Fruit fly (Drosophila melanogaster) whole organism, prepupa: ENCODE results near the gene Sry-alpha.
A peak's percentile ranks its signal among the peaks of the same experiment; 100 is the strongest.

Experiments
- Blimp-1 ChIP-seq: fragments of 200-800 bp; sonication (Bioruptor generic); optimal IDR thresholded peaks from 3 replicates; lab custom pipeline; 2017; ENCODE audit warnings: missing biosample characterization, missing genetic modification characterization, mild to moderate bottlenecking, moderate library complexity, missing genetic modification reagents
- CG11294 ChIP-seq: fragments of 200-800 bp; sonication (Bioruptor generic); IDR thresholded peaks from 2 replicates; pipeline ENCODE4 v1.3.6; 2022; ENCODE audit warnings: missing biosample characterization, missing genetic modification characterization
- CG11902 ChIP-seq: fragments of 200-800 bp; sonication (Bioruptor generic); optimal IDR thresholded peaks from 3 replicates; lab custom pipeline; 2016; ENCODE audit warnings: missing biosample characterization, missing genetic modification characterization
- CG15336 ChIP-seq: fragments of 200-800 bp; sonication (Bioruptor generic); IDR thresholded peaks from 2 replicates; pipeline ENCODE4 v1.3.6; 2022; ENCODE audit warnings: missing biosample characterization, missing genetic modification characterization
- CG1621 ChIP-seq: fragments of 200-800 bp; sonication (Bioruptor generic); optimal IDR thresholded peaks from 3 replicates; lab custom pipeline; 2018; ENCODE audit warnings: missing biosample characterization, mild to moderate bottlenecking, missing genetic modification characterization
- CG16779 ChIP-seq: fragments of 200-800 bp; sonication (Bioruptor generic); optimal IDR thresholded peaks from 3 replicates; lab custom pipeline; 2017; ENCODE audit warnings: missing biosample characterization, mild to moderate bottlenecking, missing genetic modification characterization
- CG3032 ChIP-seq: fragments of 200-800 bp; optimal IDR thresholded peaks from 2 replicates; lab custom pipeline; 2019; ENCODE audit warnings: missing biosample characterization, mild to moderate bottlenecking, missing genetic modification characterization, moderate library complexity
- CG32006 ChIP-seq: fragments of 200-800 bp; sonication (Bioruptor generic); optimal IDR thresholded peaks from 3 replicates; lab custom pipeline; 2017; ENCODE audit warnings: missing biosample characterization, mild to moderate bottlenecking, missing genetic modification characterization
- CG34406 ChIP-seq: fragments of 200-800 bp; sonication (Bioruptor generic); optimal IDR thresholded peaks from 3 replicates; lab custom pipeline; 2016; ENCODE audit warnings: missing biosample characterization, missing genetic modification characterization
- CG3919 ChIP-seq: fragments of 200-800 bp; sonication (Bioruptor generic); optimal IDR thresholded peaks from 3 replicates; lab custom pipeline; 2016; ENCODE audit warnings: missing biosample characterization, missing genetic modification characterization
- CG4318 ChIP-seq: fragments of 200-800 bp; sonication (Bioruptor generic); optimal IDR thresholded peaks from 3 replicates; lab custom pipeline; 2017; ENCODE audit warnings: missing biosample characterization, mild to moderate bottlenecking, missing genetic modification characterization
- CG6163 ChIP-seq: fragments of 200-800 bp; sonication (Bioruptor generic); IDR thresholded peaks from 3 replicates; pipeline ENCODE4 v1.3.6; 2022; ENCODE audit warnings: missing biosample characterization, missing genetic modification characterization
- CG6276 ChIP-seq: fragments of 200-800 bp; sonication (Bioruptor generic); optimal IDR thresholded peaks from 2 replicates; lab custom pipeline; 2017; ENCODE audit warnings: missing biosample characterization, mild to moderate bottlenecking, missing genetic modification characterization
- CG6792 ChIP-seq: fragments of 200-800 bp; sonication (Bioruptor generic); optimal IDR thresholded peaks from 3 replicates; lab custom pipeline; 2016; ENCODE audit warnings: missing biosample characterization, missing genetic modification characterization
- CG6808 ChIP-seq: fragments of 200-800 bp; sonication (Bioruptor generic); optimal IDR thresholded peaks from 3 replicates; lab custom pipeline; 2017; ENCODE audit warnings: missing biosample characterization, missing genetic modification characterization, mild to moderate bottlenecking, moderate library complexity, missing genetic modification reagents
- CG6854 ChIP-seq: fragments of 200-800 bp; sonication (Bioruptor generic); optimal IDR thresholded peaks from 2 replicates; lab custom pipeline; 2017; ENCODE audit warnings: missing biosample characterization, mild to moderate bottlenecking, missing genetic modification characterization
- CG7368 ChIP-seq: fragments of 200-800 bp; sonication (Bioruptor generic); optimal IDR thresholded peaks from 3 replicates; lab custom pipeline; 2016; ENCODE audit warnings: missing biosample characterization, missing genetic modification characterization
- CG8119 ChIP-seq: fragments of 200-800 bp; sonication (Bioruptor generic); IDR thresholded peaks from 3 replicates; pipeline ENCODE4 v1.3.6; 2022; ENCODE audit warnings: missing biosample characterization, missing genetic modification characterization
- CG8632 ChIP-seq: fragments of 200-800 bp; sonication (Bioruptor generic); optimal IDR thresholded peaks from 3 replicates; lab custom pipeline; 2016; ENCODE audit warnings: missing biosample characterization, missing genetic modification characterization
- CG9139 ChIP-seq: fragments of 200-800 bp; sonication (Bioruptor generic); optimal IDR thresholded peaks from 3 replicates; lab custom pipeline; 2017; ENCODE audit warnings: missing biosample characterization, mild to moderate bottlenecking, missing genetic modification characterization
- Eip75B ChIP-seq: fragments of 200-800 bp; sonication (Bioruptor generic); optimal IDR thresholded peaks from 3 replicates; lab custom pipeline; 2016; ENCODE audit warnings: missing biosample characterization, missing genetic modification characterization
- Eip78C ChIP-seq: fragments of 200-800 bp; sonication (Bioruptor generic); peaks from one replicate; lab custom pipeline; 2016; ENCODE audit warnings: missing biosample characterization, missing genetic modification characterization
- Eip93F ChIP-seq: fragments of 200-800 bp; sonication (Bioruptor generic); optimal IDR thresholded peaks from 2 replicates; lab custom pipeline; 2016; ENCODE audit warnings: missing biosample characterization, mild to moderate bottlenecking, missing genetic modification characterization
- Ets96B ChIP-seq: fragments of 200-800 bp; optimal IDR thresholded peaks from 2 replicates; lab custom pipeline; 2019; ENCODE audit warnings: missing biosample characterization, mild to moderate bottlenecking, missing genetic modification characterization, moderate library complexity
- Gug ChIP-seq: fragments of 200-800 bp; sonication (Bioruptor generic); IDR thresholded peaks from 2 replicates; pipeline ENCODE4 v1.3.6; 2022; ENCODE audit warnings: missing biosample characterization, missing genetic modification characterization
- Hr38 ChIP-seq: sonication (Bioruptor generic); optimal IDR thresholded peaks from 2 replicates; lab custom pipeline; 2016; ENCODE audit warnings: missing biosample characterization, missing genetic modification characterization
- Hr4 ChIP-seq: fragments of 200-800 bp; sonication (Bioruptor generic); optimal IDR thresholded peaks from 3 replicates; lab custom pipeline; 2016; ENCODE audit warnings: missing biosample characterization, missing genetic modification characterization
- Met ChIP-seq: fragments of 200-800 bp; sonication (Bioruptor generic); optimal IDR thresholded peaks from 3 replicates; lab custom pipeline; 2016; ENCODE audit warnings: missing biosample characterization, missing genetic modification characterization
- Smox ChIP-seq: fragments of 200-800 bp; sonication (Bioruptor generic); optimal IDR thresholded peaks from 3 replicates; lab custom pipeline; 2016; ENCODE audit warnings: missing biosample characterization, missing genetic modification characterization
- Sox14 ChIP-seq: fragments of 200-800 bp; sonication (Bioruptor generic); optimal IDR thresholded peaks from 3 replicates; lab custom pipeline; 2016; ENCODE audit warnings: missing biosample characterization, missing genetic modification characterization
- Sox15 ChIP-seq: fragments of 200-800 bp; sonication (Bioruptor generic); optimal IDR thresholded peaks from 3 replicates; lab custom pipeline; 2016; ENCODE audit warnings: missing biosample characterization, missing genetic modification characterization
- achi ChIP-seq: fragments of 200-800 bp; sonication (Bioruptor generic); optimal IDR thresholded peaks from 3 replicates; lab custom pipeline; 2016; ENCODE audit warnings: missing biosample characterization, missing genetic modification characterization
- cyc ChIP-seq: fragments of 200-800 bp; sonication (Bioruptor generic); optimal IDR thresholded peaks from 3 replicates; lab custom pipeline; 2016; ENCODE audit warnings: missing biosample characterization, missing genetic modification characterization
- dsx ChIP-seq: fragments of 200-800 bp; optimal IDR thresholded peaks from 3 replicates; lab custom pipeline; 2019; ENCODE audit warnings: missing biosample characterization, mild to moderate bottlenecking, missing genetic modification characterization, moderate library complexity; ENCODE audit not compliant: poor library complexity, severe bottlenecking
- eg ChIP-seq: fragments of 200-800 bp; sonication (Bioruptor generic); IDR thresholded peaks from 3 replicates; pipeline ENCODE4 v1.3.6; 2022; ENCODE audit warnings: missing biosample characterization, missing genetic modification characterization
- esn ChIP-seq: fragments of 200-800 bp; sonication (Bioruptor generic); optimal IDR thresholded peaks from 2 replicates; lab custom pipeline; 2016; ENCODE audit warnings: missing biosample characterization, mild to moderate bottlenecking, missing genetic modification characterization, moderate library complexity
- fd59A ChIP-seq: fragments of 200-800 bp; sonication (Bioruptor generic); optimal IDR thresholded peaks from 2 replicates; lab custom pipeline; 2017; ENCODE audit warnings: missing biosample characterization, mild to moderate bottlenecking, missing genetic modification characterization, missing genetic modification reagents
- fd85E ChIP-seq: fragments of 200-800 bp; sonication (Bioruptor generic); optimal IDR thresholded peaks from 3 replicates; lab custom pipeline; 2016; ENCODE audit warnings: missing biosample characterization, missing genetic modification characterization
- fkh ChIP-seq: fragments of 200-800 bp; sonication (Bioruptor generic); optimal IDR thresholded peaks from 3 replicates; lab custom pipeline; 2017; ENCODE audit warnings: missing biosample characterization, mild to moderate bottlenecking, missing genetic modification characterization, moderate library complexity
- lz ChIP-seq: fragments of 200-800 bp; sonication (Bioruptor generic); optimal IDR thresholded peaks from 3 replicates; lab custom pipeline; 2016; ENCODE audit warnings: missing biosample characterization, missing genetic modification characterization
- net ChIP-seq: fragments of 200-800 bp; sonication (Bioruptor generic); optimal IDR thresholded peaks from 3 replicates; lab custom pipeline; 2016; ENCODE audit warnings: missing biosample characterization, missing genetic modification characterization
- pdm3 ChIP-seq: fragments of 200-800 bp; sonication (Bioruptor generic); optimal IDR thresholded peaks from 3 replicates; lab custom pipeline; 2016; ENCODE audit warnings: missing biosample characterization, missing genetic modification characterization
- salr ChIP-seq, 2 experiments: fragments of 200-800 bp; sonication (Bioruptor generic); optimal IDR thresholded peaks; 3 replicates each; lab custom pipeline; 2016 to 2018; ENCODE audit warnings: missing biosample characterization in 2 of 2, missing genetic modification characterization in 2 of 2, mild to moderate bottlenecking in 1 of 2
- spab ChIP-seq: fragments of 200-800 bp; sonication (Bioruptor generic); optimal IDR thresholded peaks from 2 replicates; lab custom pipeline; 2017; ENCODE audit warnings: missing biosample characterization, mild to moderate bottlenecking, missing genetic modification characterization, missing genetic modification reagents
- ss ChIP-seq, 2 experiments: fragments of 200-800 bp; sonication (Bioruptor generic); optimal IDR thresholded peaks; 2 replicates in 1 of 2; 3 replicates in 1 of 2; lab custom pipeline; 2017 to 2018; ENCODE audit warnings: mild to moderate bottlenecking in 2 of 2, missing biosample characterization in 2 of 2, missing genetic modification characterization in 2 of 2, moderate library complexity in 1 of 2
- svp ChIP-seq: fragments of 200-800 bp; sonication (Bioruptor generic); peaks from one replicate; lab custom pipeline; 2016; ENCODE audit warnings: missing biosample characterization, missing genetic modification characterization
- topi ChIP-seq: fragments of 200-800 bp; sonication (Bioruptor generic); optimal IDR thresholded peaks from 3 replicates; lab custom pipeline; 2016; ENCODE audit warnings: missing biosample characterization, missing genetic modification characterization
- vri ChIP-seq: fragments of 200-800 bp; sonication (Bioruptor generic); optimal IDR thresholded peaks from 3 replicates; lab custom pipeline; 2016; ENCODE audit warnings: missing biosample characterization, mild to moderate bottlenecking, missing genetic modification characterization

The Sry-alpha gene

DNA sequence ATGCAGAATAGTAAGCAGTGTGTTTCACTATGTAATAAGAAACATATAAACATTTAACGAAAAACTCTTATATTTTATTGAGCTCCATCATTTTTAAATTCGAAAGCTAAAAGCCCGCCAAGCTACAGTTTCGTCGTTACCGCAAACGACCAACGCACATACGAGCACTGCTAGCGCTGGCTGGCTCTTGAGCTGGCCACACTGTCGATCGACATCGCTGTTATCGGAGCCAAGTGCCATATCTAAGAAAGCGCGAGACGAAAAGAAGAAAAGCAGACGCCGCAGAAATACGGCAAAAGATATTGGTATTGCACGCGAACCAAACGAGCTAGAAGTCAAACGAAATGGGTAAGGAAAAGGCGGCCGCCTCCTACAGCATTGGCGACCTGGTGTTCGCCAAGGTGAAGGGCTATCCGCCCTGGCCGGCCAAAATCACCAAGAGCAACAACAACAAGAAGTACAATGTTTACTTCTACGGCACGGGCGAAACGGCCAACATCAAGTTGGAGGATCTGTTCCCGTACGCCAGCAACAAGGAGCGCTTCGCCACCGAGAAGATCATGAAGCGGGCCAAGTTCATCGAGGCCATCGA, 13.0 kb downstream of the Sry-alpha start, which contains the start of gene Jasper:
Gene Jasper, plus strand, starts transcription at position 60 of the 592 bp plus-strand sequence.
- TF ChIP-seq CG3032 (tag; lab: Kevin White, UChicago): peak; percentile 14
- no peak for TF ChIP-seq fd59A (GFP tag; lab: Kevin White, UChicago)
- peak; percentile 29 for TF ChIP-seq Sox14
- peak; percentile 15; the same call in 1 of the 2 replicates for TF ChIP-seq CG15336
- peak; percentile 7 for TF ChIP-seq fkh (GFP tag; lab: Kevin White, UChicago)
- peak; percentile 28 for TF ChIP-seq dsx
- TF ChIP-seq CG6854: peak; percentile 5
- TF ChIP-seq spab: no peak
- TF ChIP-seq CG6808 (GFP tag; lab: Kevin White, UChicago): no peak
- TF ChIP-seq CG1621 (tag; lab: Kevin White, UChicago): peak; percentile 33

DNA sequence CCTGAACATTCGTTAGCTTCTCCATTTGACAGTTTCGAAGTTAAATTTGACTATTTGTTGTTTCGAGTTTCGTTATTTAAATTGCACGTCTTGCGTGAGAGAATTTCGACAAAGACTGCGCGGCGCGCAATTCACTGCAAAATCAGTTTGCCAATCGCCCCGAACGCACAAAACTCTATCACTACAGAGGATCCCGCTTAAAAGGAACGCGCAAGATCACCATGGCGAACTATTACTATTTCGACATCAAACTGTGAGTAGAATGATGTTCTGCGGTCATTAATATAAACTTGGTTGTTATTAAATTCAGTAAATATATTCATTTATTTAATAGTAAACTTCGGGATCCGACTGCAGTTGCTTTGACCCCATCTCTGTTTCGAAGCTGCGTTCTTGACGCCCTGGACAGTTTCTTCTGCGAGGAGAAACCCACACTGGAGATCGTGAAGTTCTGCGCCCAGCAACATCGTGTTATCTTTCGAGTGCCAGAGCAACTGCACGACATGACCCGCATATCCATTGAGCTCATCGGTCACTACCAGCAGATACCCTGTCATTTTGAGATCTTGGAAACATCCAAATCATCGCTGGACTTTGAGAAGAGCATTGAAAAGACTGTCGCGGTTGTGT, 16.5 kb downstream of the Sry-alpha start, which contains the start of the genes Rpp14b and spn-A:
Gene Rpp14b, plus strand, starts transcription at position 43 of the 630 bp plus-strand sequence.
Gene spn-A, minus strand, starts transcription at position 123 of the 630 bp plus-strand sequence.
- TF ChIP-seq salr (GFP tag; optimal IDR thresholded peaks at IDR 0.05; lab: Kevin White, UChicago) (no peak), Hr38 (GFP tag; lab: Kevin White, UChicago) (no peak), Gug (GFP tag; lab: Robert Waterston, UW) (no peak), lz (GFP tag; lab: Kevin White, UChicago) (peak; percentile 56), Ets96B (no peak), CG8632 (GFP tag; lab: Kevin White, UChicago) (no peak), fd85E (no peak), Eip93F (GFP tag; lab: Kevin White, UChicago) (peak; percentile 32), pdm3 (peak; percentile 49), CG11294 (GFP tag; lab: Robert Waterston, UW) (no peak), Hr4 (GFP tag; lab: Kevin White, UChicago) (peak; percentile 57), CG4318 (GFP tag; lab: Kevin White, UChicago) (no peak), vri (no peak), svp (peak; percentile 77), CG6808 (GFP tag; lab: Kevin White, UChicago) (no peak), net (GFP tag; lab: Kevin White, UChicago) (peak; percentile 3), CG32006 (GFP tag; lab: Kevin White, UChicago) (peak; percentile 44), fkh (GFP tag; lab: Kevin White, UChicago) (no peak), spab (no peak), esn (peak; percentile 39), Smox (GFP tag; lab: Kevin White, UChicago) (no peak), dsx (peak; percentile 8), CG3032 (tag; lab: Kevin White, UChicago) (no peak), CG6276 (GFP tag; lab: Kevin White, UChicago) (no peak), fd59A (GFP tag; lab: Kevin White, UChicago) (peak; percentile 18), CG6792 (GFP tag; lab: Kevin White, UChicago) (peak; percentile 19), cyc (GFP tag; lab: Kevin White, UChicago) (peak; percentile 37), topi (GFP tag; lab: Kevin White, UChicago) (peak; percentile 5), Eip75B (peak; percentile 3), eg (GFP tag; lab: Robert Waterston, UW) (peak; percentile 58; the same call in 2 of the 3 replicates), CG8119 (GFP tag; lab: Robert Waterston, UW) (peak; percentile 61), achi (GFP tag; lab: Kevin White, UChicago) (no peak), CG16779 (no peak), CG3919 (GFP tag; lab: Kevin White, UChicago) (peak; percentile 28), CG6163 (GFP tag; lab: Robert Waterston, UW) (no peak), CG34406 (peak; percentile 38), ss (GFP tag; optimal IDR thresholded peaks at IDR 0.05; lab: Kevin White, UChicago) (peak in 1 of 2 experiments; percentile 12), Eip78C (GFP tag; lab: Kevin White, UChicago) (peak; percentile 80), CG11902 (no peak), Blimp-1 (GFP tag; lab: Kevin White, UChicago) (no peak), Met (GFP tag; lab: Kevin White, UChicago) (peak; percentile 19), CG9139 (GFP tag; lab: Kevin White, UChicago) (no peak), CG7368 (GFP tag; lab: Kevin White, UChicago) (no peak), Sox15 (peak; percentile 47)
